Fruit fly (Drosophila melanogaster) whole organism, pupa: ENCODE measurements around the gene CG31098.

ENCODE experiments used
- CG4496 ChIP-seq: fragments of 200-800 bp; sonication (Bioruptor generic); IDR thresholded peaks from 3 replicates; pipeline ENCODE4 v1.3.6; 2022; ENCODE audit warnings: missing biosample characterization, missing genetic modification characterization
- EcR ChIP-seq: fragments of 200-800 bp; sonication (Bioruptor generic); optimal IDR thresholded peaks from 3 replicates; lab custom pipeline; 2019; ENCODE audit warnings: missing biosample characterization, missing genetic modification characterization, mild to moderate bottlenecking, moderate library complexity, missing genetic modification reagents
- Snoo ChIP-seq: fragments of 200-800 bp; sonication (Bioruptor generic); optimal IDR thresholded peaks from 3 replicates; lab custom pipeline; 2017; ENCODE audit warnings: missing biosample characterization, mild to moderate bottlenecking, missing genetic modification characterization, inconsistent platforms

Gene CG31098

dm6 chr3R:25245052-25245813 is 47.5 kb downstream of the CG31098 start, which contains the start of gene bam:
TSS of gene bam (minus strand) at chr3R:25245109.
- TF ChIP-seq CG4496: no peak
- TF ChIP-seq EcR (GFP tag; lab: Kevin White, UChicago): peak; percentile 81

- TF ChIP-seq Snoo (tag; lab: Kevin White, UChicago) (no peak), EcR (GFP tag; lab: Kevin White, UChicago) (peak; percentile 67)
Observed at dm6 chr3R:25241507-25242070, 51.2 kb downstream of the CG31098 start, which contains the start of gene CG11854. TSS of gene CG11854 (plus strand) at chr3R:25242020.
